Worm (Caenorhabditis elegans): Measurements from ENCODE around the gene T24H10.4.

ce11 chrII:9157125-9157524 is 47.8 kb downstream of the T24H10.4 start:
- TF ChIP-seq dao-5 (tag; optimal IDR thresholded peaks at IDR 0.05) (no peak), W03F9.2 (tag; optimal IDR thresholded peaks at IDR 0.05) (no peak), him-1 (tag; optimal IDR thresholded peaks at IDR 0.05) (no peak)
